Fruit fly (Drosophila melanogaster) ovary, adult (tissue): Measurements from ENCODE around the gene Antp.

Experiments
- CG17801 ChIP-seq: fragments of 200-800 bp; optimal IDR thresholded peaks from 2 replicates; lab custom pipeline; 2019; ENCODE audit warnings: missing biosample characterization, mild to moderate bottlenecking, missing genetic modification characterization, moderate library complexity; ENCODE audit not compliant: partially characterized antibody

The Antp gene

DNA sequence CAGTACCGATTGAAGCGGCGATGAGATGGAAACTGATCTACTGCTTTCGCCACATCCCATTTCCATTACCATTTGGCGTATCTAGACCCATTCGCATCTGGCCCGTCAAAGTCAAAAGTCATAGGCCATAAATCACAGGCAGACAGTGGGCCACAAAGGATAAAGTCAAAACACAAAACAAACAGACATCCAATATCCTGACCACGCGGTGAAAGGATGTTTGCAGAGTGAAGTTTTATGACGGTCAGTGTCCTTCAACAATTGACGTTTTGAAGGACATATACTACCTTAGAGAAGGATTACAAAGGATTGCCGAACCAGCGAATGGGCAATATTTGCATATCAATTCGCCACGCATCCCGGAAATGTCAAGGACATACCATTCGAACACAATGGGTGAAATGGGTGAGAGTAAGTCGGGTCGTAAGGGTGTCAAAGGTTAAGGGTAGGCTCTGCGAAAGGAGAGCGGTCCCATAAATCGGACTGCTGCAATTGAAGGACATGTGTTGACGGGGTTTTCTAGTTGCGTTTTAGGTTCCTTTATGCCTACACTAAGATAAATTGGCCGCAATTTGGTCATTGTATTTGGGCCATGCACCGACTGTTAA lies 113.7 kb downstream of the Antp start:
- no peak for TF ChIP-seq CG17801

DNA sequence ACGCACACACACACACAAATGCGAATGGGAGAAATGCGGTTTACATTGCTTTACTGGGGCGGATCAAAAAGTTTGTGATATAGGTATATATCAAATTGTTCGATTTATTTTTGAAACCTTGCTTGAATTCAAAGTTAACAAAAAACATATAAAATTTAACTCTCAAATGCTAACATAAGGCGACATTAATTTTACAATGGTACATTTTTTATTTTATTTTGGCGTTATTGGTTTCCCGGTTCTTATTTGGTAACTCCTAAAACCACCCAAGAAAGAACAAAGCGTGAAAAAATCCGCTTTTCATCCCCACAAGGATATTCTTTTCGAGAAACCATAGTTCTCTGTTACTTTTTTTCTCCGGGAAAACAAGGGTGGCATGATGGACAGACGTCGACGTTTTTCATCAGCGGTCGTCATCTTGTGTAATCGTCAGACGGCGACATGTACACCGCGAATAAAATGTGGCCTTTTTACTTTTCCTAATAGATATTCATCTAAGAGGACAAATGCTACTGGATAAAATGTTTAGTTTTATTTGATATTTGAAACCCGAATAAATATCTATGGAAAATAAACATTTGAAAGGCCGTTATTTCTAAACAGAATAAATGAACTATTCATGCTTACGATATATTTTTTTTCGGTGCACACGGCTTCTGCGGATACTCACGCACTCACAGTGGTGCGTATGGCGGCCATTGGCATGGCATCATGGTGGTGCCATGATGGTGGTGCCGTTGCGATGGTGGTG lies 117.6 kb downstream of the Antp start:
- no peak for TF ChIP-seq CG17801

DNA sequence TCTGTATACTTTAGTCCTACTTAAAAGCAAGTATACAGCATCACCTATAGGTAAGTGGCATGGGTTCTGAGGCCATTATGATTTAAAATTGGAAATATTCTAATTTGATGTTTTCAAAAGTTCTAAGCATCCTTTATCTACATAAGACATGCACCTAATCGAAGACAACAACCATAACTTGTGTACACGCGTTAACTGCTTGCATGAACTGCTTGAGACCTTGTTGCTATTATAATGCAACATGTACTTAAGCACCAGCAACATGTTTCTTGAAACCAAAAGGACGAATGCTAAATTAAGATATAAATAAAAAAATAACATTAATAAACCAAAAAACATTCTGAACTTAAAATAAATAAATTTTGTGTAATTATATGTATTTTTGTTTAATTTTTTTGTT lies 128.2 kb downstream of the Antp start:
- no peak for TF ChIP-seq CG17801

DNA sequence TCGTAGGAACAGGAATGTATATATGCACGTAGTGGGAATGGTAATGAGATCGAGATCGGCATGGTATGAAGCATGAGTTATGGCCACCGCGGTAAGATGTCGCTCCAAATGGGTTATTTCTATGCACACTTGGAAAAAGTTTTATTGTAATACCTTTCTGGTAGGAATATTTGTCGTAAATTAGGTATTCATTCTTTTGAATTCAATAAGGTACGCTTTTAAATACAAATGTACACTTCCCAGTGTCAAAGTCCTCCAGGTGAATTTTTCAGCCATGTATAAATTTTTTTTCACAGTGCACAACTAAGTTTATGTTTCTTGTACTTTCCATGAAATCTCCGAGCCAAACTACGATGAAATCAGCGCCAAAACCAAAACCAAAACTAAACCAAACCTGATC lies 129.7 kb downstream of the Antp start:
- no peak for TF ChIP-seq CG17801

DNA sequence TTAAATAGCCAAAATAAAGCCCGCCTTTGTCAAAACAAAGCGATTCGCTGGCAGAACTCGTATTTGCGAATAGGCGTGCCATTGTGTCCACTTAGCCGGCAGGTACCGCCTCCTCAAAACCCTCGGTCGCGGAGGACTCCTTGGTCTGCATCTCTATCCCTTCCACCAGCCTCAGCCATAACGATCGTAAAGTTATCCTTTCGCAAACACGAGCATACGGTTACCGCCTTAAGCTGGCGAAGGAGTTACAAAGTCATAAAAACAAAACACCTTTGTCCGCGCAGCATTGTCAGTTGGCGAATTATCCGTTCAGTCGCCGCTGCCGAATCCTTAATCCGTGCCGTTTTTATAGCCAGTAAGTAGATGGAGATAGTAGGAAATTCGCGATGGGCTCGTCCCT lies 130.8 kb downstream of the Antp start:
- no peak for TF ChIP-seq CG17801

DNA sequence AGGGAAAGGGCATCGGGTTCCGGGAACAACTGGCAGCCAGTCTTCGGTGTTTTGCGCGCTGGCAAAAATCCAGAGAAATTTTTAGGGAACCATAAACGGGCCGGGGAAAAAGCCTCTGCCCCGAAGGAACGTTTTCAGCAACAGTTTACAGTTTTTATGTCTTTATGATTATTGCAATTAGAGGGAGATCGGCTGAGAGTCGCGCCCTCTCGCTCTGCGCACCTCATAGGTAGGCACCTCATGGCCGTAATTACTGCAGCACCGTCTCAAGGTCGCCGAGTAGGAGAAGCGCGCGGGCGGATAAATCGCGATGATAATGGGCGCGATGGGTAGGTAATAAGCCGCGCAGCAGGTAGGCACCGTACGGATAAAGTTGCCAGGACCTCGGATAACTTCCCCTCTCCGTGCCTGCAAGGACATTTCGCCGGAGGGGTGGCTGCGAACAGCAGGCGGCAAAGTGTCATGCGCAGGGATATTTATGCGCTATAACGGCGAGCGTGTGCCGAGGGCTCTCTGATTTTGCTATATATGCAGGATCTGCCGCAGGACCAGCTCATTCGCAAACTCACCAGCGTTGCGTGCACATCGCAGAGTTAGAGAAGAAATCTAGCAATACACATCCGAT lies 135.1 kb downstream of the Antp start, which contains the start of gene ftz:
Gene ftz (plus strand): TSS at position 556 of the 625 bp plus-strand sequence.
- TF ChIP-seq CG17801, result no peak

DNA sequence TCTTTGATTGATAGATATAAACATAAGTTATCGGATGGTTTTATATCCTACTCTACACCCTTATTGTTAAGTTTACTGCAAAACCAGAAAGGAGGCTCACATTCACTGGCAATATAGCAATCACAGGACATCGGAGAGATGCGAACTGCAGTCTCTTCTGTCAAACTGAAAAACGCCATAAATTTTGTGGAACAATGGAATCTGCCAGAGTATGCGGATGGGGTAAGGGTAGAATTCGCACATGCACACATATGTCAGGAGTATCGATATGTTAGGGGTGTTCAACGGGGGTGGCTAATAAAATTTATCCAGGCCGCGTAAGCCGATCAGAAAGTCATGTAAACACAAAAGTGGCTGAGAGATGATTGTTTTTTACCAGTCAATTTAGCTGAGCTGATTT lies 136.5 kb downstream of the Antp start:
- no peak for TF ChIP-seq CG17801

DNA sequence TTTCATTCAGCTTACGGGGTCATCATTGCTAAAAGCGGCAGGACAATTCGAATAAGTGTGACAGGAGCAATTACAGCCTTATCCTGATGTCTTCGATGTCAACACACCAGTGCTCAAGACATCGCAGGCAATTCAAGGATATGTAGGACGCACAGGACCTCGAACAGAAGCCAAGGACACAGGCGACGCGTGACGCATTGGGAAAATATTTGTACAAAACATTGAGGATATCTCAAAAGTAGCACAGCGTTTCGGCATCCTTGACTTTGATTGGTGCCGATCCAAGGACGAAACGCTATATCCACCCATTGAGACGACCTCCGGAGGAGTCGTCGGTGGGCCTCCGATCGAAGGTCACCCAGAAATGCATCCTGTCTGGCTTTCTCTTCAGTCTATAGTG lies 139.0 kb downstream of the Antp start:
- no peak for TF ChIP-seq CG17801

DNA sequence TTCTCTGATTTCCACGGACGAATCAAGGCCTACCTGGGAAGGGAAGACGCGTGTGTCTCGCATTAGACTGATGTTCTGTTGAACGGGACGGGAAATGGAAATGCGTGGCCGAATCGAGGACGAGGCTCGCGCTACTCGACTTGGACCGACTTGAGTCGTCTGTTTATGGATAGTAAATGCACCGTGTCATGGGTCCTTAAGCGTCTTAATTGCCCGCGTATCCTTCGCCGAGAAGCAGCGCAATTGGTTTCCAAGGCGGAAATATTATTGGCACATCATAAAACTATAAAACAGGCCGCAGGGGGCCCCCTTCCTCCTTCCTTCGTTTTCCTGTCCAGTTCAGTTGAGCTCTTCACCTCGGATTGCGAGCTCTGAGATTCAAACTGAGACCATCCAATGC lies 140.0 kb downstream of the Antp start:
- no peak for TF ChIP-seq CG17801

DNA sequence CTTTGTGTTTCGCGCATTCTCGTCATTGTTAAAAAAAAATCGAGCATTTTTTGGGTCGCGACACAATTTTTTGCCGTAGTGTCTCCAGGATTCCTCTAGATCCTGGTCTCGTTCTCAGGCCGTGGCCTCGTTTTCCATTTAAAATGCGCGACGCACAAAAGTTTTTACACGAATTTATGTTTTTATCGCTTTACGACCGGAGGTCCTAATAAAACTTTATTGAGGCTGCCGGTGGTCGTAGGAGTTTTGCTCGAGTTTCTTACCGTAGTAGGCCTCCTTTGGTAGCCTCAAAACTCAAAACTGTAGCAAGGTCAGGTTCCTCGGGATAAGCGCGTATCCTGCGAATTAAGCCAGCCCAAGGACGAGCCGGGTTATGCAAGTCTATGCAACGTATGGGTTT lies 141.6 kb downstream of the Antp start:
- TF ChIP-seq CG17801, result no peak

DNA sequence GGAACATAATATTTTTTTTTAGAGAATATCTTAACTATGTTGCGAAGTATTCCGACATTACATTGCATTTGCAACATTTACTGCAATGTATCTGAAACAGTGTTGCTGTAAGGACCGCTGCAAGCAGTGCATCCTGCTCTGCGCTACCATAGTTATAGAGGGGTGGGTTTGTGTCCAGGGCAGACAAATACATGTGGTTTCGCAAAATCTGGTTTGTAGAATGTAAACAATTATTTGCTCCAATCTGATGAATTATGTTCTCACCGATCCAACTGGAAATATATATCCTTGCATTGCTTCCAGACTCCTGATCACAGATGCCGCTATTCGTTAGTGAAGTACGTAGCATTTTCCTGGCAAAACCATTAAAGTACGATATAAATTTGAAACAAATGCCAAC lies 144.7 kb downstream of the Antp start:
- no peak for TF ChIP-seq CG17801

DNA sequence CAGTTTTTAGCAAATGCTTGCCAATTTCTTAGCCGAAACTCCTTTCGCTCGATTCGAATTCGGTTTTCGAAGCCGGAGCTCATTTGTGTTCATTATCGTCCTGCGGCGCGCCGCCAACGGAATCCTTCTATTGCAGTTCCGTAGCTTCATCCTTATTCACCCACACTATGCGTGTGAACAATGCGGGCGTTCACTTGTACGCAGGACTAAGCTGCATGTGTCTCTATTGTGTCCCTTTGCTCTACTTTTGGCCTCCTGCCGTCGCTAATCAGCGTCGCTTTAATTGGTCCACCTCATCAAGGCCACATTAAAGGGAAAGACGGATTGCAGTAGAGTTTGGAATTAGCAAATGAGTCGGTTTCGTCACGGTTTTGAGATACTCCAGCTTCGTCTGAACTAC lies 145.4 kb downstream of the Antp start:
- no peak for TF ChIP-seq CG17801

DNA sequence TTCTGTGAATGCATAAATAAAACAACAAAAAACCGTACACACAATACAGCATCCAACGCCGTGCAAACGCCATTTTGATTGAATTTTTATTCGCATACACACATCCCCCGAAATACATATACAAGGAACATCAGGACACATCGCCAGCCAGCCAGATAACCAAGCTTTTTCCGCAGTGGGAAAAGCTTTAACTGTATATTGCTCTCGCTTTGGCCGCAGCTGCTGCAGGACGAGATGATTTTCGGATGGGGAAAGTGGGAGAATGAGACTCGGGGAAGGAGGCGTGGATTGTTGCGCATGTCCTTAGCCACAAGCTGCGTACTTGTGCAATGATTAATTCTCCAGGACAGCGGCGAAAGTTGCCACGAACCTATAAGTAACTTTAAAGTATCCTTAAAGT lies 146.0 kb downstream of the Antp start:
- TF ChIP-seq CG17801, result no peak

DNA sequence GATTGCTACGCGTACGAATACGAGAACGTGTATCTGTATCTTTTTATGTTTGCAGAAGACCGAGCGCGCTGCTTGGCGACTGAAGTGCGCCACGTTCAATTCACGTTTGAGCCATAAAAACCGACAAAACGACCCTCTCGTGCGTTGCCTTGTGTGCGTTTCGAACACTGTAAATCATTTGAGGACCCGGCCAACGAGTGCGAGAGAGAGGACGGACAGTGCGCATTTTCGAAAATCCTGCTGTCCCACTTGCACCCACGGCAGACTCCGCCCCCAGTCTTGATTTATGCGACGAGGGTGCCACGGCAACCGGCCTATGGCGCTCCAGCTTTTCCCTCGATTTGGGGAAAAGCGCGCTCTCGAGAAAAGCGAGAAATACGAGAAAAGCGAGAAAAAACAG lies 149.2 kb downstream of the Antp start, which contains the start of gene Scr:
Gene Scr (minus strand): TSS at position 116 of the 400 bp plus-strand sequence.
- TF ChIP-seq CG17801, result no peak

DNA sequence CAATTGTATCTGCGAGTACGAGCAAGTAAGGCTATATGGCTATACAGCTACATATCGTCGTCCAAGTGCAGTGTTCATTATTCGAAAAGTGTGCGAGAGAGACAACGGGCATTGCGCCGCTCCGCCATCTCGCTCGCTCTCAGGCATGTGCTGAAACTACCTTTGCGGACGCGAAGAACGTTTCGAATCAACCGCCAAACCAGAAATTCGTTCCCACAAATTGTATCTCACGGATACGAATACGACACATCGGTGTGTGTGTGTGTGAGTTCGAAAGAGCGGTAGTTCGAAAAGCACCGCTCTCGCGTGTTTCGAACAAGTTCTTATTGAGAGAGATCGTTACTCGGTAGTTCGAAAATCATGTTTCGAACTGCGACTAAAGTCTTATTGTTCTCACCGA lies 150.4 kb downstream of the Antp start:
- no peak for TF ChIP-seq CG17801
